Worm (Caenorhabditis elegans): ENCODE measurements around the gene nhr-119.
"Not testable (repeated sequence)": the region's sequence is repeated elsewhere in the genome, so short reads cannot be mapped to it uniquely, and the experiment has no call there.

The nhr-119 gene

ce11 chrII:2841529-2841928, 41.1 kb upstream of the nhr-119 start, which contains the start of gene Y110A2AL.6:
TSS of gene Y110A2AL.6 (minus strand) at chrII:2841629.
- TF ChIP-seq rpc-1 (optimal IDR thresholded peaks at IDR 0.05) (no peak), rpc-1 (tag; optimal IDR thresholded peaks at IDR 0.05) (peak; percentile 33), ceh-58 (GFP tag; IDR thresholded peaks at IDR 0.05) (no peak)

- TF ChIP-seq B0261.1, F57C9.4, nhr-80 (tag; optimal IDR thresholded peaks at IDR 0.05): not testable (repeated sequence)
Observed at ce11 chrII:2839004-2839403, 38.6 kb upstream of the nhr-119 start, which contains the start of gene Y110A2AL.4. TSS of gene Y110A2AL.4 (plus strand) at chrII:2839304.

DNA sequence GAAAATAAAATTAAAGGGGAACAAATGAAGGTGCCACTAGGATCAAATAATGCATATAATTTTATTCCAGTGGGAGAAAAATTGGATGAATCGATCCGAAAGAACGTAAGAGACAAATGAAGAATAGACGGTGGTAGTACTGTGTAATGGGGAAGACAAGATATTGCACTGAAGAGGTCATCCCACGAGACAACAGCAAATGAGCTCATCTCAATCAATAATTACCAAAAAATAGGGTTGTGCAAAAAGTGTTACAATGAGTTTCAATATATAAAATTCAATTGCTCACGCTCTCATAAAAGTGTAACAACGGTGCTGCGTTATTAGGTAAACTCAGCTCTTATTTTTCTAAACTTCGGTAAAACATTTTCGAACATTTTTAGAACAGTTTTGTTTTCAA, 36.5 kb upstream of the nhr-119 start, which contains the start of gene K12H6.7:
Gene K12H6.7, minus strand, starts transcription at position 101 of the 400 bp plus-strand sequence.
- TF ChIP-seq B0035.1 (tag; optimal IDR thresholded peaks at IDR 0.05) (no peak), B0261.1 (tag; optimal IDR thresholded peaks at IDR 0.05) (no peak), madf-6 (GFP tag; IDR thresholded peaks at IDR 0.05) (no peak), B0019.2 (GFP tag; conservative IDR thresholded peaks at IDR 0.05) (no peak), zfh-2 (GFP tag; conservative IDR thresholded peaks at IDR 0.05) (no peak), ztf-22 (GFP tag; optimal IDR thresholded peaks at IDR 0.05) (no peak), F39B2.1 (GFP tag; IDR thresholded peaks at IDR 0.05) (no peak), F22D6.2 (tag; optimal IDR thresholded peaks at IDR 0.05) (no peak), ccch-3 (GFP tag; optimal IDR thresholded peaks at IDR 0.05) (no peak), hmg-20 (GFP tag; IDR thresholded peaks at IDR 0.05) (no peak), let-526 (GFP tag; IDR thresholded peaks at IDR 0.05) (no peak), egrh-3 (GFP tag; IDR thresholded peaks at IDR 0.05) (no peak), C17E4.6 (GFP tag; IDR thresholded peaks at IDR 0.05) (no peak)

- TF ChIP-seq nhr-80 (tag; optimal IDR thresholded peaks at IDR 0.05) = peak; percentile 66
- TF ChIP-seq die-1 (tag; optimal IDR thresholded peaks at IDR 0.05) = no peak
- peak; percentile 10 for TF ChIP-seq attf-5 (GFP tag; optimal IDR thresholded peaks at IDR 0.05)
- no peak for TF ChIP-seq gei-17 (GFP tag; optimal IDR thresholded peaks at IDR 0.05)
Observed at ce11 chrII:2834105-2834504, 33.7 kb upstream of the nhr-119 start.

- TF ChIP-seq pha-4 (tag; optimal IDR thresholded peaks at IDR 0.05) (no peak), K11D2.4 (GFP tag; IDR thresholded peaks at IDR 0.05) (no peak), Y56A3A.18 (GFP tag; IDR thresholded peaks at IDR 0.05) (0 out of 2 replicates have a peak, but pooled peaks have one; percentile 27), B0261.1 (tag; optimal IDR thresholded peaks at IDR 0.05) (no peak), snpc-1.1 (tag; optimal IDR thresholded peaks at IDR 0.05; ENCODE audit: insufficient read depth) (no peak)
Observed at ce11 chrII:2832539-2832938, 32.1 kb upstream of the nhr-119 start.

DNA sequence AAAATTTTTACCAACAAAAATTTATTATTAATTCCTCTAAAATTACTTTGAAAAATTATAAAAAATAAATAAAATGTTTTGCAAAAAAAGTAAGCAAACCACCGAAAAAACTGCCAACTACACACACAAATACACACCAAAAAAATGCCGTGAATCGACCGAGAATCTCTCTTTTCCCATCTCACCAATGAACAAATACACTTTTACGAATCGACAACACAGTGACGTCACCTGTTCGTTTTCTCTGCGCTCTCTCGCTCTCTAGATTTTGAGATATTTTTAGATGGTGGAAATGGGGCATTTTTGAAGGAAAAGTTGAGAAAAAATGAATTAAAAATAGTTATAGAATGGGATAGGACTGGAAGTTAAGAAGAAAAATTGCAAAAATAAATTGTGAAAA, 31.7 kb upstream of the nhr-119 start:
- TF ChIP-seq mes-4 (tag; optimal IDR thresholded peaks at IDR 0.05) (no peak), ama-1 (optimal IDR thresholded peaks at IDR 0.05) (peak; percentile 34), ama-1 (GFP tag; optimal IDR thresholded peaks at IDR 0.05) (no peak), bed-1 (GFP tag; IDR thresholded peaks at IDR 0.05) (no peak), attf-6 (GFP tag; IDR thresholded peaks at IDR 0.05) (no peak), let-607 (tag; optimal IDR thresholded peaks at IDR 0.05) (no peak), repo-1 (tag; optimal IDR thresholded peaks at IDR 0.05) (no peak), him-1 (tag; optimal IDR thresholded peaks at IDR 0.05) (no peak), lin-40 (tag; optimal IDR thresholded peaks at IDR 0.05) (peak; percentile 19), Y56A3A.18 (GFP tag; IDR thresholded peaks at IDR 0.05) (no peak), atf-7 (tag; optimal IDR thresholded peaks at IDR 0.05) (peak; percentile 82), ekl-4 (GFP tag; IDR thresholded peaks at IDR 0.05) (no peak), B0261.1 (tag; optimal IDR thresholded peaks at IDR 0.05) (no peak), F10E7.11 (tag; optimal IDR thresholded peaks at IDR 0.05) (no peak), attf-5 (GFP tag; optimal IDR thresholded peaks at IDR 0.05) (no peak), B0019.2 (GFP tag; conservative IDR thresholded peaks at IDR 0.05) (no peak), snpc-1.1 (tag; optimal IDR thresholded peaks at IDR 0.05; ENCODE audit: insufficient read depth) (no peak)
